Worm (Caenorhabditis elegans): Measurements from ENCODE around the gene cdd-1.
A peak's percentile ranks its signal among the peaks of the same experiment; 100 is the strongest.

cdd-1 gene

ce11 chrX:8158975-8159813, 51.8 kb downstream of the cdd-1 start, which contains the start of gene hil-3:
hil-3 (plus strand) TSS chrX:8159169.
- TF ChIP-seq elt-3 (tag; optimal IDR thresholded peaks at IDR 0.05) (no peak), lin-32 (GFP tag; optimal IDR thresholded peaks at IDR 0.05) (no peak), lin-13 (tag; optimal IDR thresholded peaks at IDR 0.05) (peak; percentile 75), ham-2 (GFP tag; optimal IDR thresholded peaks at IDR 0.05) (no peak), M03D4.4 (tag; optimal IDR thresholded peaks at IDR 0.05) (no peak), ztf-11 (tag; optimal IDR thresholded peaks at IDR 0.05) (peak; percentile 40), flh-1 (GFP tag; optimal IDR thresholded peaks at IDR 0.05) (no peak), nhr-2 (tag; optimal IDR thresholded peaks at IDR 0.05) (no peak), bed-3 (GFP tag; optimal IDR thresholded peaks at IDR 0.05) (no peak), zip-8 (tag; optimal IDR thresholded peaks at IDR 0.05) (no peak), drap-1 (GFP tag; optimal IDR thresholded peaks at IDR 0.05) (no peak), sem-2 (GFP tag; optimal IDR thresholded peaks at IDR 0.05) (peak; percentile 26), cnd-1 (tag; optimal IDR thresholded peaks at IDR 0.05) (peak; percentile 48), unc-62 (GFP tag; optimal IDR thresholded peaks at IDR 0.05) (no peak), ceh-83 (GFP tag; optimal IDR thresholded peaks at IDR 0.05) (peak; percentile 64), lsy-2 (tag; optimal IDR thresholded peaks at IDR 0.05) (peak; percentile 11), pha-4 (tag; optimal IDR thresholded peaks at IDR 0.05) (peak; percentile 34), mep-1 (tag; optimal IDR thresholded peaks at IDR 0.05) (peak; percentile 76), ceh-39 (tag; optimal IDR thresholded peaks at IDR 0.05) (no peak), tbx-8 (GFP tag; optimal IDR thresholded peaks at IDR 0.05) (no peak)
